Fruit fly (Drosophila melanogaster) whole organism, embryonic: ENCODE data around the gene CG16985.

ENCODE experiments used
- Antp ChIP-seq: fragments of 200-800 bp; sonication (Bioruptor generic); optimal IDR thresholded peaks from 3 replicates; lab custom pipeline; 2016; ENCODE audit warnings: missing biosample characterization, missing genetic modification characterization
- Blimp-1 ChIP-seq: fragments of 200-800 bp; sonication (Bioruptor generic); optimal IDR thresholded peaks from 3 replicates; lab custom pipeline; 2018; ENCODE audit warnings: missing biosample characterization, missing genetic modification characterization, mild to moderate bottlenecking, moderate library complexity, missing genetic modification reagents
- Bteb2 ChIP-seq: fragments of 200-800 bp; sonication (Bioruptor generic); optimal IDR thresholded peaks from 2 replicates; lab custom pipeline; 2016; ENCODE audit warnings: missing biosample characterization, missing genetic modification characterization
- CG10209 ChIP-seq: fragments of 200-800 bp; sonication (Bioruptor generic); optimal IDR thresholded peaks from 3 replicates; lab custom pipeline; 2017; ENCODE audit warnings: missing biosample characterization, mild to moderate bottlenecking, missing genetic modification characterization, missing genetic modification reagents
- CG10565 ChIP-seq: fragments of 200-800 bp; sonication (Bioruptor generic); optimal IDR thresholded peaks from 3 replicates; lab custom pipeline; 2016; ENCODE audit warnings: missing biosample characterization, mild to moderate bottlenecking, missing genetic modification characterization
- CG12299 ChIP-seq: fragments of 200-800 bp; sonication (Bioruptor generic); optimal IDR thresholded peaks from 2 replicates; lab custom pipeline; 2018; ENCODE audit warnings: missing biosample characterization, mild to moderate bottlenecking, missing genetic modification characterization
- CG12769 ChIP-seq: fragments of 200-800 bp; sonication (Bioruptor generic); optimal IDR thresholded peaks from 2 replicates; lab custom pipeline; 2019; ENCODE audit warnings: missing biosample characterization, mild to moderate bottlenecking, missing genetic modification characterization, moderate library complexity
- CG14710 ChIP-seq: fragments of 200-800 bp; sonication (Bioruptor generic); optimal IDR thresholded peaks from 3 replicates; lab custom pipeline; 2019; ENCODE audit warnings: missing biosample characterization, mild to moderate bottlenecking, missing genetic modification characterization, moderate library complexity
- CG15073 ChIP-seq: fragments of 200-800 bp; sonication (Bioruptor generic); optimal IDR thresholded peaks from 2 replicates; lab custom pipeline; 2016; ENCODE audit warnings: missing biosample characterization, missing genetic modification characterization
- CG1602 ChIP-seq: fragments of 200-800 bp; sonication (Bioruptor generic); optimal IDR thresholded peaks from 3 replicates; lab custom pipeline; 2016; ENCODE audit warnings: missing biosample characterization, missing genetic modification characterization
- CG1603 ChIP-seq: fragments of 200-800 bp; sonication (Bioruptor generic); optimal IDR thresholded peaks from 2 replicates; lab custom pipeline; 2019; ENCODE audit warnings: missing biosample characterization, mild to moderate bottlenecking, missing genetic modification characterization, moderate library complexity
- CG16813 ChIP-seq: fragments of 200-800 bp; sonication (Bioruptor generic); IDR thresholded peaks from 3 replicates; pipeline ENCODE4 v1.3.6; 2022; ENCODE audit warnings: missing biosample characterization, missing genetic modification characterization; ENCODE audit not compliant: partially characterized antibody
- CG17328 ChIP-seq: fragments of 200-800 bp; sonication (Bioruptor generic); IDR thresholded peaks from 2 replicates; pipeline ENCODE4 v1.3.6; 2022; ENCODE audit warnings: missing biosample characterization, missing genetic modification characterization
- CG1792 ChIP-seq: fragments of 200-800 bp; sonication (Bioruptor generic); optimal IDR thresholded peaks from 2 replicates; lab custom pipeline; 2016; ENCODE audit warnings: missing biosample characterization, missing genetic modification characterization
- CG3995 ChIP-seq: fragments of 200-800 bp; sonication (Bioruptor generic); optimal IDR thresholded peaks from 3 replicates; lab custom pipeline; 2016; ENCODE audit warnings: missing biosample characterization, missing genetic modification characterization
- CG4282 ChIP-seq: fragments of 200-800 bp; sonication (Bioruptor generic); optimal IDR thresholded peaks from 2 replicates; lab custom pipeline; 2016; ENCODE audit warnings: missing biosample characterization, missing genetic modification characterization
- CG4328 ChIP-seq: fragments of 200-800 bp; sonication (Bioruptor generic); optimal IDR thresholded peaks from 3 replicates; lab custom pipeline; 2017; ENCODE audit warnings: missing biosample characterization, missing genetic modification reagents, missing genetic modification characterization
- CG43689 ChIP-seq: fragments of 200-800 bp; sonication (Bioruptor generic); IDR thresholded peaks from 2 replicates; pipeline ENCODE4 v1.3.6; 2022; ENCODE audit warnings: missing biosample characterization, missing genetic modification characterization
- CG7556 ChIP-seq: fragments of 200-800 bp; sonication (Bioruptor generic); optimal IDR thresholded peaks from 2 replicates; lab custom pipeline; 2017; ENCODE audit warnings: missing biosample characterization, mild to moderate bottlenecking, missing genetic modification characterization
- CG9727 ChIP-seq: fragments of 200-800 bp; sonication (Bioruptor generic); optimal IDR thresholded peaks from 3 replicates; lab custom pipeline; 2017; ENCODE audit warnings: missing biosample characterization, mild to moderate bottlenecking, missing genetic modification characterization
- CHES-1-like ChIP-seq: fragments of 200-800 bp; sonication (Bioruptor generic); optimal IDR thresholded peaks from 2 replicates; lab custom pipeline; 2016; ENCODE audit warnings: missing biosample characterization, missing genetic modification characterization
- Deaf1 ChIP-seq: fragments of 200-800 bp; optimal IDR thresholded peaks from 3 replicates; lab custom pipeline; 2019; ENCODE audit warnings: missing biosample characterization, mild to moderate bottlenecking, missing genetic modification characterization, moderate library complexity
- Elba2 ChIP-seq: fragments of 200-800 bp; sonication (Bioruptor generic); optimal IDR thresholded peaks from 3 replicates; lab custom pipeline; 2016; ENCODE audit warnings: missing biosample characterization, missing genetic modification characterization
- H15 ChIP-seq: fragments of 200-800 bp; sonication (Bioruptor generic); IDR thresholded peaks from 3 replicates; pipeline ENCODE4 v1.3.6; 2022; ENCODE audit warnings: missing biosample characterization, missing genetic modification characterization
- H2.0 ChIP-seq: fragments of 200-800 bp; sonication (Bioruptor generic); IDR thresholded peaks from 2 replicates; pipeline ENCODE4 v1.3.6; 2022; ENCODE audit warnings: missing biosample characterization, missing genetic modification characterization
- HLHmδ ChIP-seq: fragments of 200-800 bp; sonication (Bioruptor generic); optimal IDR thresholded peaks from 2 replicates; lab custom pipeline; 2018; ENCODE audit warnings: missing biosample characterization, mild to moderate bottlenecking, missing genetic modification characterization, moderate library complexity
- Med ChIP-seq: fragments of 200-800 bp; sonication (Bioruptor generic); peaks from one replicate; lab custom pipeline; 2016; ENCODE audit warnings: missing biosample characterization, missing genetic modification characterization, mild to moderate bottlenecking, inconsistent platforms, moderate library complexity
- Neu2 ChIP-seq: fragments of 200-800 bp; sonication (Bioruptor generic); optimal IDR thresholded peaks from 3 replicates; lab custom pipeline; 2016; ENCODE audit warnings: missing biosample characterization, missing genetic modification characterization, borderline replicate concordance
- Oli ChIP-seq: fragments of 200-800 bp; sonication (Bioruptor generic); optimal IDR thresholded peaks from 2 replicates; lab custom pipeline; 2018; ENCODE audit warnings: missing biosample characterization, mild to moderate bottlenecking, missing genetic modification characterization, moderate library complexity
- Six4 ChIP-seq: fragments of 200-800 bp; sonication (Bioruptor generic); optimal IDR thresholded peaks from 2 replicates; lab custom pipeline; 2016; ENCODE audit warnings: missing biosample characterization, missing genetic modification characterization
- Sox102F ChIP-seq: fragments of 200-800 bp; sonication (Bioruptor generic); optimal IDR thresholded peaks from 2 replicates; lab custom pipeline; 2018; ENCODE audit warnings: missing biosample characterization, mild to moderate bottlenecking, missing genetic modification characterization, moderate library complexity
- YL-1 ChIP-seq: fragments of 200-800 bp; sonication (Bioruptor generic); optimal IDR thresholded peaks from 3 replicates; lab custom pipeline; 2017; ENCODE audit warnings: missing biosample characterization, mild to moderate bottlenecking, missing genetic modification characterization
- bcd ChIP-seq: fragments of 200-800 bp; sonication (Bioruptor generic); optimal IDR thresholded peaks from 2 replicates; lab custom pipeline; 2017; ENCODE audit warnings: missing biosample characterization, mild to moderate bottlenecking, missing genetic modification characterization
- chn ChIP-seq: fragments of 200-800 bp; sonication (Bioruptor generic); optimal IDR thresholded peaks from 2 replicates; lab custom pipeline; 2016; ENCODE audit warnings: missing biosample characterization, missing genetic modification characterization
- ci ChIP-seq: fragments of 200-800 bp; sonication (Bioruptor generic); IDR thresholded peaks from 3 replicates; pipeline ENCODE4 v1.3.6; 2022; ENCODE audit warnings: missing biosample characterization, missing genetic modification characterization
- disco-r ChIP-seq: fragments of 200-800 bp; sonication (Bioruptor generic); optimal IDR thresholded peaks from 2 replicates; lab custom pipeline; 2016; ENCODE audit warnings: missing biosample characterization, missing genetic modification characterization
- ham ChIP-seq: fragments of 200-800 bp; sonication (Bioruptor generic); IDR thresholded peaks from 2 replicates; pipeline ENCODE4 v1.3.6; 2022; ENCODE audit warnings: missing biosample characterization, missing genetic modification characterization
- knrl ChIP-seq: fragments of 200-800 bp; sonication (Bioruptor generic); IDR thresholded peaks from 3 replicates; pipeline ENCODE4 v1.3.6; 2022; ENCODE audit warnings: missing biosample characterization, missing genetic modification characterization; ENCODE audit not compliant: partially characterized antibody
- lbe ChIP-seq: fragments of 200-800 bp; sonication (Bioruptor generic); optimal IDR thresholded peaks from 2 replicates; lab custom pipeline; 2016; ENCODE audit warnings: missing biosample characterization, mild to moderate bottlenecking, missing genetic modification characterization
- nmo ChIP-seq: fragments of 200-800 bp; sonication (Bioruptor generic); optimal IDR thresholded peaks from 2 replicates; lab custom pipeline; 2018; ENCODE audit warnings: missing biosample characterization, mild to moderate bottlenecking, missing genetic modification characterization, moderate library complexity
- onecut ChIP-seq: fragments of 200-800 bp; sonication (Bioruptor generic); IDR thresholded peaks from 2 replicates; pipeline ENCODE4 v1.3.6; 2022; ENCODE audit warnings: missing biosample characterization, missing genetic modification characterization
- pb ChIP-seq: fragments of 200-800 bp; sonication (Bioruptor generic); optimal IDR thresholded peaks from 3 replicates; lab custom pipeline; 2016; ENCODE audit warnings: missing biosample characterization, missing genetic modification characterization
- ranshi ChIP-seq: fragments of 200-800 bp; sonication (Bioruptor generic); IDR thresholded peaks from 2 replicates; pipeline ENCODE4 v1.3.6; 2022; ENCODE audit warnings: missing biosample characterization, missing genetic modification characterization
- sens ChIP-seq: fragments of 200-800 bp; sonication (Bioruptor generic); peaks from one replicate; lab custom pipeline; 2016; ENCODE audit warnings: missing biosample characterization, missing genetic modification characterization
- so ChIP-seq: fragments of 200-800 bp; sonication (Bioruptor generic); IDR thresholded peaks from 3 replicates; pipeline ENCODE4 v1.3.6; 2022; ENCODE audit warnings: missing biosample characterization, missing genetic modification characterization
- sob ChIP-seq: fragments of 200-800 bp; sonication (Bioruptor generic); IDR thresholded peaks from 2 replicates; pipeline ENCODE4 v1.3.6; 2022; ENCODE audit warnings: missing biosample characterization, missing genetic modification characterization
- toy ChIP-seq: fragments of 200-800 bp; sonication (Bioruptor generic); IDR thresholded peaks from 2 replicates; pipeline ENCODE4 v1.3.6; 2022; ENCODE audit warnings: missing biosample characterization, missing genetic modification characterization
- wek ChIP-seq: fragments of 200-800 bp; sonication (Bioruptor generic); optimal IDR thresholded peaks from 3 replicates; lab custom pipeline; 2018; ENCODE audit warnings: missing biosample characterization, mild to moderate bottlenecking, missing genetic modification characterization, moderate library complexity
- zen ChIP-seq: fragments of 200-800 bp; sonication (Bioruptor generic); optimal IDR thresholded peaks from 3 replicates; lab custom pipeline; 2018; ENCODE audit warnings: missing biosample characterization, mild to moderate bottlenecking, missing genetic modification characterization, moderate library complexity
- zen2 ChIP-seq: fragments of 200-800 bp; sonication (Bioruptor generic); IDR thresholded peaks from 3 replicates; pipeline ENCODE4 v1.3.6; 2022; ENCODE audit warnings: missing biosample characterization, missing genetic modification characterization; ENCODE audit not compliant: partially characterized antibody
- zf30C ChIP-seq: fragments of 200-800 bp; sonication (Bioruptor generic); optimal IDR thresholded peaks from 3 replicates; lab custom pipeline; 2018; ENCODE audit warnings: missing biosample characterization, mild to moderate bottlenecking, missing genetic modification characterization

CG16985 gene

dm6 chr3L:2631406-2631805 is 32.3 kb downstream of the CG16985 start, which contains the start of the genes CG42245 and MEP-1 (continued):
- peak; percentile 38 for TF ChIP-seq Antp (GFP tag; lab: Kevin White, UChicago)
- no peak for TF ChIP-seq zen (tag; lab: Kevin White, UChicago)
- no peak for TF ChIP-seq pb (GFP tag; lab: Kevin White, UChicago)
- TF ChIP-seq CG12769: no peak
- peak; percentile 71 for TF ChIP-seq chn (GFP tag; lab: Kevin White, UChicago)
- no peak; the same call in 2 of the 3 replicates for TF ChIP-seq zen2 (GFP tag; lab: Robert Waterston, UW)
- peak; percentile 11 for TF ChIP-seq CG7556 (GFP tag; lab: Kevin White, UChicago)
- TF ChIP-seq CG4282 (GFP tag; lab: Kevin White, UChicago): no peak
- TF ChIP-seq CG10565 (GFP tag; lab: Kevin White, UChicago): no peak
- no peak for TF ChIP-seq CG43689 (GFP tag; lab: Robert Waterston, UW)
- no peak for TF ChIP-seq CG15073
- TF ChIP-seq ham: no peak
- no peak for TF ChIP-seq zf30C (GFP tag; lab: Kevin White, UChicago)
- peak; percentile 41 for TF ChIP-seq CHES-1-like
- TF ChIP-seq wek: no peak
- TF ChIP-seq nmo (GFP tag; lab: Kevin White, UChicago): peak; percentile 62
- no peak for TF ChIP-seq CG17328 (GFP tag; lab: Robert Waterston, UW)
- TF ChIP-seq knrl (GFP tag; lab: Robert Waterston, UW): peak; percentile 66
- TF ChIP-seq Six4: peak; percentile 13
- TF ChIP-seq lbe (GFP tag; lab: Kevin White, UChicago): peak; percentile 74
- TF ChIP-seq Blimp-1: peak; percentile 49
- TF ChIP-seq CG10209: peak; percentile 17
- TF ChIP-seq CG1602: peak; percentile 26
- peak; percentile 45 for TF ChIP-seq CG1792 (GFP tag; lab: Kevin White, UChicago)
- TF ChIP-seq disco-r (GFP tag; lab: Kevin White, UChicago): no peak
- TF ChIP-seq sens (GFP tag; lab: Kevin White, UChicago): peak; percentile 92
- TF ChIP-seq ranshi (GFP tag; lab: Robert Waterston, UW): no peak
- TF ChIP-seq Deaf1 (tag; lab: Kevin White, UChicago): peak; percentile 9
- peak; percentile 34 for TF ChIP-seq CG3995 (GFP tag; lab: Kevin White, UChicago)
- TF ChIP-seq Med: peak; percentile 96
- TF ChIP-seq YL-1: peak; percentile 37
- TF ChIP-seq Neu2 (GFP tag; lab: Kevin White, UChicago): no peak
- peak; percentile 70 for TF ChIP-seq Bteb2 (GFP tag; lab: Kevin White, UChicago)
- TF ChIP-seq bcd: no peak
- TF ChIP-seq CG9727: peak; percentile 42
- peak; percentile 80 for TF ChIP-seq CG14710
- peak; percentile 43 for TF ChIP-seq Oli (tag; lab: Kevin White, UChicago)
- no peak for TF ChIP-seq toy (GFP tag; lab: Robert Waterston, UW)
- TF ChIP-seq H2.0: 0 out of 2 replicates have a peak, but pooled peaks have one; percentile 4
- no peak for TF ChIP-seq H15 (GFP tag; lab: Robert Waterston, UW)
- no peak for TF ChIP-seq onecut (GFP tag; lab: Robert Waterston, UW)
- peak; percentile 71 for TF ChIP-seq CG1603 (tag; lab: Kevin White, UChicago)
- peak; percentile 55; the same call in 1 of the 3 replicates for TF ChIP-seq ci (GFP tag; lab: Robert Waterston, UW)
- TF ChIP-seq CG16813: peak; percentile 62
- TF ChIP-seq HLHmδ (GFP tag; lab: Kevin White, UChicago): no peak
- peak; percentile 10 for TF ChIP-seq CG12299 (tag; lab: Kevin White, UChicago)
- peak; percentile 69 for TF ChIP-seq sob
- peak; percentile 40 for TF ChIP-seq Sox102F (GFP tag; lab: Kevin White, UChicago)
- no peak for TF ChIP-seq CG4328 (GFP tag; lab: Kevin White, UChicago)
- peak; percentile 51 for TF ChIP-seq Elba2 (GFP tag; lab: Kevin White, UChicago)
- 0 out of 3 replicates have a peak, but pooled peaks have one; percentile 12 for TF ChIP-seq so (GFP tag; lab: Robert Waterston, UW)
